Fruit fly (Drosophila melanogaster): ENCODE data around the gene Marcal1.

Marcal1 gene

dm6 chr2L:4981278-4981966 lies 26.1 kb downstream of the Marcal1 start, which contains the start of the genes CG8892 and CG34126 (continued):
- TF ChIP-seq Drgx (GFP tag; IDR thresholded peaks at IDR 0.05) (peak; percentile 91), CG10147 (GFP tag; optimal IDR thresholded peaks at IDR 0.05) (peak; percentile 94), insv (GFP tag; optimal IDR thresholded peaks at IDR 0.05) (peak in 1 of 2 experiments; percentile 91), bbx (GFP tag; IDR thresholded peaks at IDR 0.05; ENCODE audit: partially characterized antibody) (no peak), H2.0 (GFP tag; IDR thresholded peaks at IDR 0.05) (peak; percentile 92), croc (GFP tag; conservative IDR thresholded peaks at IDR 0.05) (peak; percentile 98), usp (GFP tag; optimal IDR thresholded peaks at IDR 0.05) (no peak), CG15073 (GFP tag; optimal IDR thresholded peaks at IDR 0.05) (peak; percentile 84), vfl (GFP tag; optimal IDR thresholded peaks at IDR 0.05) (peak; percentile 97), maf-S (GFP tag; optimal IDR thresholded peaks at IDR 0.05) (peak; percentile 96), CG18262 (tag; optimal IDR thresholded peaks at IDR 0.05) (peak; percentile 97), CG2678 (tag; optimal IDR thresholded peaks at IDR 0.05) (peak; percentile 97), lola (GFP tag; optimal IDR thresholded peaks at IDR 0.05) (peak in 1 of 3 experiments; percentile 98), fd3F (GFP tag; optimal IDR thresholded peaks at IDR 0.05) (peak; percentile 95), ranshi (GFP tag; IDR thresholded peaks at IDR 0.05) (peak; percentile 94), BtbVII (GFP tag; optimal IDR thresholded peaks at IDR 0.05) (peak; percentile 97), emc (GFP tag; optimal IDR thresholded peaks at IDR 0.05) (peak; percentile 93), dpn (GFP tag; optimal IDR thresholded peaks at IDR 0.05) (peak; percentile 98), kni (GFP tag; optimal IDR thresholded peaks at IDR 0.05) (peak; percentile 98), CG17912 (GFP tag; optimal IDR thresholded peaks at IDR 0.05) (peak; percentile 82), fu2 (GFP tag; optimal IDR thresholded peaks at IDR 0.05) (peak; percentile 96), CG9932 (GFP tag; IDR thresholded peaks at IDR 0.05) (peak; percentile 99), vnd (GFP tag; IDR thresholded peaks at IDR 0.05; ENCODE audit: partially characterized antibody) (no peak), CG11695 (GFP tag; IDR thresholded peaks at IDR 0.05) (peak; percentile 94), Sox102F (GFP tag; optimal IDR thresholded peaks at IDR 0.05) (peak; percentile 94), CG18764 (GFP tag; optimal IDR thresholded peaks at IDR 0.05) (peak; percentile 97), ase (GFP tag; IDR thresholded peaks at IDR 0.05) (peak; percentile 92), Atf-2 (GFP tag; optimal IDR thresholded peaks at IDR 0.05) (peak; percentile 94), unc-4 (GFP tag; IDR thresholded peaks at IDR 0.05; ENCODE audit: partially characterized antibody) (0 out of 2 replicates have a peak, but pooled peaks have one; percentile 27), NFAT (GFP tag; IDR thresholded peaks at IDR 0.05) (peak; percentile 98), gro (GFP tag; optimal IDR thresholded peaks at IDR 0.05) (peak; percentile 95), jigr1 (GFP tag; IDR thresholded peaks at IDR 0.05) (peak; percentile 95), pb (GFP tag; optimal IDR thresholded peaks at IDR 0.05) (peak; percentile 85), CG13624 (GFP tag; optimal IDR thresholded peaks at IDR 0.05) (peak; percentile 96), Jarid2 (GFP tag; optimal IDR thresholded peaks at IDR 0.05) (peak; percentile 88), Vsx1 (GFP tag; optimal IDR thresholded peaks at IDR 0.05) (peak; percentile 86), nom (GFP tag; optimal IDR thresholded peaks at IDR 0.05) (peak; percentile 88), slbo (GFP tag; IDR thresholded peaks at IDR 0.05) (peak; percentile 98), crp (GFP tag; optimal IDR thresholded peaks at IDR 0.05) (peak; percentile 84 to 94), disco-r (GFP tag; optimal IDR thresholded peaks at IDR 0.05) (peak; percentile 83), CG5180 (GFP tag; optimal IDR thresholded peaks at IDR 0.05) (peak; percentile 86), CG4424 (GFP tag; optimal IDR thresholded peaks at IDR 0.05) (peak; percentile 99), MBD-R2 (GFP tag; IDR thresholded peaks at IDR 0.05) (peak; percentile 97), CG4328 (GFP tag; optimal IDR thresholded peaks at IDR 0.05) (peak; percentile 97), CG12219 (GFP tag; optimal IDR thresholded peaks at IDR 0.05) (peak; percentile 86), Mad (GFP tag; optimal IDR thresholded peaks at IDR 0.05) (peak; percentile 97), CG7987 (GFP tag; optimal IDR thresholded peaks at IDR 0.05) (peak; percentile 92), lmd (GFP tag; IDR thresholded peaks at IDR 0.05) (peak; percentile 97), abd-A (tag; optimal IDR thresholded peaks at IDR 0.05) (peak; percentile 89)

Measured in whole organism, embryonic.